Worm (Caenorhabditis elegans): Measurements from ENCODE around the gene nhr-141.

Gene nhr-141

DNA sequence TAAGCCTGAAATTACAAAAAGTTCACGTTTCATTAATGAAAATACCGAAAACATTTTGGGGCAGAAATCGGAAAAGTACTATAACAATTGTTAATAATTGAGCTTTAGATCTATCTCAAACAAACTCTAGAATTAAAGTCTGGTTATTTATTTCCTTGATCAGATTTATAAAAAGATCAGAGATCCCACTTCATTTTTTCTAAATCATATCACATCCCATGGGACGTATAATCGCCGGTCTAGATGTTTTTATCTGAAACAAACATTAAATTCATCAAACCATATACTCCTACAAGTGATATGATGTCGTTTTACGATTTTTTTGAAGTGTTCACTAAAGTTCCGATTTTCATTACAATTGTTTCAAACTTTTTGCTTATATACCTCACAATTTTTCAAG, 32.8 kb upstream of the nhr-141 start, which contains the start of gene str-41:
Gene str-41 (plus strand): TSS at position 301 of the 400 bp plus-strand sequence.
- TF ChIP-seq K09A11.1 (tag; optimal IDR thresholded peaks at IDR 0.05; ENCODE audit: insufficient read depth) (no peak), ceh-45 (GFP tag; IDR thresholded peaks at IDR 0.05) (no peak), unc-42 (tag; optimal IDR thresholded peaks at IDR 0.05) (no peak), npax-4 (tag; optimal IDR thresholded peaks at IDR 0.05) (no peak), ceh-9 (tag; optimal IDR thresholded peaks at IDR 0.05) (no peak), sdc-2 (tag; optimal IDR thresholded peaks at IDR 0.05) (no peak), ceh-14 (tag; optimal IDR thresholded peaks at IDR 0.05) (no peak), ceh-18 (tag; optimal IDR thresholded peaks at IDR 0.05) (no peak), ceh-48 (tag; optimal IDR thresholded peaks at IDR 0.05) (no peak), unc-3 (GFP tag; conservative IDR thresholded peaks at IDR 0.05) (no peak), unc-3 (tag; optimal IDR thresholded peaks at IDR 0.05) (no peak), tbx-2 (tag; optimal IDR thresholded peaks at IDR 0.05) (no peak), hlh-8 (tag; optimal IDR thresholded peaks at IDR 0.05) (no peak)

DNA sequence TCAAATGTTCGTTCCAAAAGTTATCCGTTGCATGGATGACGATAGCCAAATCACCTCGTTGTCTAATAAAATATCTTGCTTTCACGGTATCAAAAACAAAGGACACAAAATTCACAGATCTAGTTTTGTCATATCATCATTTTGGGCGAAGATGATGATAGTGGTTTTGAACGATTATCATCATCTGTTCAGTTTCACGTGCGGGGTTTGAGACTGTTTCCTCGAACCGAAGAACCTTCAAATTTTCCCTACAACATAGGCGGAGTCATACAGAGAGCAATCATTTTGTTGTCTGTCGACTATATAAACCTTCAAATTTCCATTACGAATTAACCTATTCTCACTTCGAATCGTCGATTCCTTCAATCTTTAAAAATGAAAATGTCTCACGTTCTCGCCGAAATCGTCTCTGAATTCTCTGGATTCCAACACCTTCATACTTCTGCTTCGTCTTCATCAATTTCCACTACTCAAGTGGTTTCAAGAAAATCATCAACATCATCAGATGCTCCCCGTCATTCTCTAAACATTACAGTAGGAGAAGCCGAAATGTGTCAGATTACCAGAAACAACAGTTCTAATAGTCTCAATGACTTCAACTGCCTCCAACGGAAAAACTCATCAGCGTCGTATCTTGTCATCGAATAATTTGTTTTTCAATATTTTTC, 31.2 kb upstream of the nhr-141 start, which contains the start of gene F18E3.11:
Gene F18E3.11 (plus strand): TSS at position 376 of the 668 bp plus-strand sequence.
- TF ChIP-seq che-1 (tag; optimal IDR thresholded peaks at IDR 0.05) (no peak), fax-1 (tag; optimal IDR thresholded peaks at IDR 0.05) (no peak), ceh-48 (tag; optimal IDR thresholded peaks at IDR 0.05) (no peak), hlh-13 (GFP tag; optimal IDR thresholded peaks at IDR 0.05) (no peak), syd-9 (tag; optimal IDR thresholded peaks at IDR 0.05) (no peak), ttx-3 (tag; optimal IDR thresholded peaks at IDR 0.05) (no peak), sox-2 (GFP tag; IDR thresholded peaks at IDR 0.05) (no peak), ets-4 (tag; optimal IDR thresholded peaks at IDR 0.05) (no peak), K02D7.2 (tag; optimal IDR thresholded peaks at IDR 0.05) (no peak), C08G9.2 (tag; optimal IDR thresholded peaks at IDR 0.05) (no peak), ceh-14 (tag; optimal IDR thresholded peaks at IDR 0.05) (no peak), ceh-22 (tag; optimal IDR thresholded peaks at IDR 0.05) (no peak), npax-4 (tag; optimal IDR thresholded peaks at IDR 0.05) (no peak)

DNA sequence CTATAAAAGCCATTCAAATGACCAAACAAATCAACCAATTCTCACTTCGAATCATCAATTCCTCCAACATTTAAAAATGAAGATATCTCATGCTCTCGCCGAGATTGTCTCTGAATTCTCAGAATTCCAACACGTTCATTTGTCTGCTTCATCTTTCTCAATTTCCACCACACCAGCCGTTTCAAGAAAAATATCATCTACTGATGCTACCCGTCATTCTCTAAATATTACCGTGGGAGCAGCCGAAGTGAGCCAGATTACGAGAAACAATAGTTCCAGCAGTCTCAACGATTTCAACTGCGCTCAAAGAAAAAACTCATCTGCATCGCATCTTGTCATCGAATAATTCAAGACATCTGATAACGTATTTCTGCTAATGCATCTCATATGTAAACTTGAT, 29.6 kb upstream of the nhr-141 start, which contains the start of gene F18E3.12:
Gene F18E3.12 (plus strand): TSS at position 77 of the 400 bp plus-strand sequence.
- TF ChIP-seq hlh-13 (GFP tag; optimal IDR thresholded peaks at IDR 0.05) = no peak
- TF ChIP-seq madf-2 (tag; optimal IDR thresholded peaks at IDR 0.05) = no peak
- TF ChIP-seq ceh-2 (tag; optimal IDR thresholded peaks at IDR 0.05) = no peak
- no peak for TF ChIP-seq mec-3 (tag; optimal IDR thresholded peaks at IDR 0.05; ENCODE audit: borderline replicate concordance)
- TF ChIP-seq ceh-19 (GFP tag; optimal IDR thresholded peaks at IDR 0.05) = no peak
- TF ChIP-seq nfya-1 (tag; optimal IDR thresholded peaks at IDR 0.05) = no peak
- no peak for TF ChIP-seq ceh-34 (tag; optimal IDR thresholded peaks at IDR 0.05)
- no peak for TF ChIP-seq ama-1 (optimal IDR thresholded peaks at IDR 0.05)
- no peak for TF ChIP-seq Y22D7AL.16 (tag; optimal IDR thresholded peaks at IDR 0.05)
- no peak for TF ChIP-seq fax-1 (tag; optimal IDR thresholded peaks at IDR 0.05)
- TF ChIP-seq dmd-4 (tag; optimal IDR thresholded peaks at IDR 0.05; ENCODE audit: borderline replicate concordance) = no peak
- TF ChIP-seq ceh-45 (GFP tag; IDR thresholded peaks at IDR 0.05) = no peak
- no peak for TF ChIP-seq pha-4 (tag; optimal IDR thresholded peaks at IDR 0.05)
- TF ChIP-seq C08G9.2 (tag; optimal IDR thresholded peaks at IDR 0.05) = no peak
- TF ChIP-seq fkh-6 (tag; optimal IDR thresholded peaks at IDR 0.05) = no peak
- TF ChIP-seq pag-3 (tag; optimal IDR thresholded peaks at IDR 0.05; ENCODE audit: borderline replicate concordance) = no peak

DNA sequence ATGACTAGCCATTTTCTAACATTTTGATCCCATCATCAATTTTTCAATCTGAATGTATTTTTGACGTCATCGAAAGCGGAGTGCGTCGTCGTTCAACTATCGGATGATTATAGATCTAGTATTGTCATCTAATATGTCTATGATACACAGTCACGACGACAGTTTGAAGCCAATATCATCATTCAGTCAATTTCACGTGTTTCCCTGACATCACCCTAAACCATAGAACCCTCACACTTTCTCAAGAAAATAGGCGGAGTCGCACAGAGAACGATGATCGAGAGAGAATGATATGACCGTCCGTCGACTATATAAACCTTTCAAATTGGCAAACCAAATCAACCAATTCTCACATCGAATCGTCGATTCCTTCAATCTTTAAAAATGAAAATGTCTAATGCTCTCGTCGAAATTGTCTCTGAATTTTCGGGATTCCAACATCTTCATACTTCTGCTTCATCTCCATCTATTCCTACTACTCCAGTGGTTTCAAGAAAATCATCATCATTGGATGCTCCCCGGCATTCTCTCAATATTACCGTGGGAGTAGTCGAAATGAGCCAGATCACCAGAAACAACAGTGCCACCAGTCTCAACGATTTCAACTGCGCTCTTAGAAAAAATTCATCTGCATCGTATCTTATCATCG, 28.6 kb upstream of the nhr-141 start, which contains the start of gene F18E3.13:
Gene F18E3.13 (plus strand): TSS at position 385 of the 649 bp plus-strand sequence.
- TF ChIP-seq madf-2 (tag; optimal IDR thresholded peaks at IDR 0.05) (no peak), ceh-48 (tag; optimal IDR thresholded peaks at IDR 0.05) (no peak), ahr-1 (tag; optimal IDR thresholded peaks at IDR 0.05) (no peak)
